Fruit fly (Drosophila melanogaster): ENCODE results near the gene Fdx2.

The Fdx2 gene

DNA sequence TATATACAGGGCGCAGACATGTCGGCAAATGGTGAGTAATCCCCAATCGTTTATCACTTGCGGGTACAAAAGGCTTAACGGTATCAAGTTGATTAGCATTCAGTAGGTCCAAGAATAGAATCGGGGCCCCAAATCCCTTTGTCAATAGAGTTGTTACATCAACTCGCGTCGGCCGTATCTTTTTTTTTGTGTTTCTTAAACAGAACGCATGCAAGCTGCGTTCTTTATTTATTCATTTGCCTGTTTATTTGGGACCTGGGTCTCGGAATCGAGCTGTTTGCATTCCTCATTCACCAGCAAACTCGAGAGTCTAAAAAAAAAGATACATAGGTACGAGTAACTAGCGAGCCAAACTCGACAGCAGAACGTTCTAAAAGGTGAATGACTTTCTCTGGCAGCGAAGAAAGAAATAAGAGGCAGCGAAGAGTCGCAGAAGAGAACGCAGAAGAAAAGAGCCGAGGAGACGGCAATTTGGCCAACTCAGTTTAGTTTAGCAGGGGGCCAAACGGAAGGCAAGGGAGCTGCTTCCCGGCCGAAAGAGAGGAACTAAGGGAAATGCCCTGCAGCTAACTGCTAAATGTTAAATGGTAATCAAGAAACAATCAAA lies 20.0 kb upstream of the Fdx2 start (continued):
- TF ChIP-seq CG33557 (GFP tag; optimal IDR thresholded peaks at IDR 0.05): peak; percentile 59
- TF ChIP-seq Nf-YB (GFP tag; optimal IDR thresholded peaks at IDR 0.05): peak; percentile 18
- TF ChIP-seq Sry-β (GFP tag; optimal IDR thresholded peaks at IDR 0.05): peak; percentile 16
- peak; percentile 33 for TF ChIP-seq Side (GFP tag; optimal IDR thresholded peaks at IDR 0.05)
- peak; percentile 38 for TF ChIP-seq CG10979 (tag; optimal IDR thresholded peaks at IDR 0.05)
- TF ChIP-seq Kr (GFP tag; optimal IDR thresholded peaks at IDR 0.05): peak; percentile 45
- TF ChIP-seq br (optimal IDR thresholded peaks at IDR 0.05): no peak

DNA sequence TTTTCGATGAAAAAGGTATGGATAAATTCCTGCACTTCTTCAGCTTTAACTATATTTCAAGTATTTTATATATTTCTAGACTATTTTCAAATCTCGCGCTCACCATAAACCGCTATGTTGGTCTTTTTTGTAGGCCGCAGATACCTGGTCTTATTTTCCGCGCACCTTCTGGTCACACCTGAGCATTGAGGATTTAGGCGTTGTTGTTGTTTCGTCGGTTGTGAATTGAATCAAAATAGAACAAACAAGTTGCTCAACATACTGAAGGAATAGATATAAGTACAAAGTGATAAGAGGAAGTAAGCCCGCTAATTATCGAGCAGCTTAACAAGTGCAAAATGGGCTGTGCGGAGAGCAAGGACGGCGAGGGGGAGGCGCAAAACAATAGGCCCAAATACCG lies 14.5 kb upstream of the Fdx2 start, which contains the start of gene Ctl1:
Ctl1 (plus strand) TSS at position 167 of the 400 bp plus-strand sequence.
- TF ChIP-seq CG3281 (GFP tag; optimal IDR thresholded peaks at IDR 0.05) (no peak), CG17912 (GFP tag; optimal IDR thresholded peaks at IDR 0.05) (no peak), HmgZ (tag; optimal IDR thresholded peaks at IDR 0.05) (peak; percentile 31), Doc3 (GFP tag; IDR thresholded peaks at IDR 0.05; ENCODE audit: partially characterized antibody) (no peak), lov (optimal IDR thresholded peaks at IDR 0.05) (no peak), lov (GFP tag; IDR thresholded peaks at IDR 0.05) (no peak), CG10565 (GFP tag; optimal IDR thresholded peaks at IDR 0.05) (no peak), sisA (GFP tag; IDR thresholded peaks at IDR 0.05) (no peak), CG18764 (GFP tag; optimal IDR thresholded peaks at IDR 0.05) (no peak), gcm (GFP tag; optimal IDR thresholded peaks at IDR 0.05) (no peak), Oaz (GFP tag; IDR thresholded peaks at IDR 0.05) (no peak), CG18011 (GFP tag; optimal IDR thresholded peaks at IDR 0.05) (no peak), CG14441 (GFP tag; IDR thresholded peaks at IDR 0.05) (no peak), CG10267 (tag; optimal IDR thresholded peaks at IDR 0.05) (peak; percentile 26), pzg (GFP tag; optimal IDR thresholded peaks at IDR 0.05) (peak; percentile 62), CG18476 (GFP tag; optimal IDR thresholded peaks at IDR 0.05) (no peak), MBD-R2 (GFP tag; IDR thresholded peaks at IDR 0.05) (peak; percentile 43; the same call in 1 of the 2 replicates), CG15073 (GFP tag; optimal IDR thresholded peaks at IDR 0.05) (no peak), TFAM (GFP tag; optimal IDR thresholded peaks at IDR 0.05) (no peak), CG14860 (GFP tag; IDR thresholded peaks at IDR 0.05; ENCODE audit: partially characterized antibody) (no peak), Stat92E (GFP tag; optimal IDR thresholded peaks at IDR 0.05) (no peak), seq (GFP tag; IDR thresholded peaks at IDR 0.05) (no peak), Drgx (GFP tag; IDR thresholded peaks at IDR 0.05) (no peak), Dp (GFP tag; optimal IDR thresholded peaks at IDR 0.05) (peak; percentile 91), CG12219 (GFP tag; optimal IDR thresholded peaks at IDR 0.05) (no peak), Poxn (GFP tag; IDR thresholded peaks at IDR 0.05) (no peak), Vsx1 (GFP tag; optimal IDR thresholded peaks at IDR 0.05) (no peak), dan (GFP tag; IDR thresholded peaks at IDR 0.05) (no peak), tup (GFP tag; optimal IDR thresholded peaks at IDR 0.05) (no peak), fd3F (GFP tag; optimal IDR thresholded peaks at IDR 0.05) (no peak), Abd-B (GFP tag; optimal IDR thresholded peaks at IDR 0.05) (no peak), chm (GFP tag; IDR thresholded peaks at IDR 0.05) (no peak), CG2678 (tag; optimal IDR thresholded peaks at IDR 0.05) (no peak), MESR4 (GFP tag; optimal IDR thresholded peaks at IDR 0.05) (peak; percentile 34), CG3163 (GFP tag; optimal IDR thresholded peaks at IDR 0.05) (no peak), stc (GFP tag; IDR thresholded peaks at IDR 0.05) (no peak), CG7357 (GFP tag; IDR thresholded peaks at IDR 0.05) (no peak), CG4360 (GFP tag; IDR thresholded peaks at IDR 0.05) (peak; percentile 90), CG2116 (GFP tag; optimal IDR thresholded peaks at IDR 0.05) (peak; percentile 11), exex (tag; optimal IDR thresholded peaks at IDR 0.05) (no peak), dm (GFP tag; optimal IDR thresholded peaks at IDR 0.05) (no peak), CG1603 (tag; optimal IDR thresholded peaks at IDR 0.05) (peak; percentile 24), CG4820 (GFP tag; optimal IDR thresholded peaks at IDR 0.05) (no peak)
